Worm (Caenorhabditis elegans) whole organism, L4/young adult: ENCODE results near the gene F46C5.9.

Experiments used
- W03F9.2 ChIP-seq: fragments of 150-350 bp; optimal IDR thresholded peaks from 2 replicates; lab custom pipeline; 2014; ENCODE audit warnings: missing biosample characterization, missing genetic modification characterization
- dao-5 ChIP-seq: sonication (generic microtip); optimal IDR thresholded peaks from 2 replicates; lab custom pipeline; 2016; ENCODE audit warnings: missing genotype, missing genetic modification characterization, moderate library complexity, missing compliant biosample characterization
- him-1 ChIP-seq: sonication (generic microtip); optimal IDR thresholded peaks from 2 replicates; lab custom pipeline; 2016; ENCODE audit warnings: missing genotype, missing genetic modification reagents, missing genetic modification characterization, missing compliant biosample characterization

DNA sequence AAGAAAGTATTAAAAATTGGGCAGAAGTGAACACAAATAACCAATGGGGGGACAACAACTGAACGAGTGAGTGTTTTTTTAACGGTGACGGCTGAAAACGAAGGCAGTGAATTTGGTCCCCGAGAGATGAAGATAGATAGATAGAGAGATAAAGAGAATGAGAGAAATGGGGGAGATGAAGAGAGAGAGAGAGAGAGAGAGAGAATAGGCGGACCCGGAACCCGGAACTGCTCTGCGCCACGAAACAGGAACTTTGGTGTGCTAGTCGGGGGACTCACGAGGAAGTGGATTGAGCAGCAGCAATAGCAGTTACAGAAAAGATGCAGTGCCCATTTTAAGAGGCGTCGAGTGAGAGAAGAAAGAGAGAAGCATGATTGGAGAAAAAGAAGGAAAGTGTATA is 14.1 kb downstream of the F46C5.9 start:
- TF ChIP-seq W03F9.2 (tag; lab: Kevin White, UChicago) (peak; percentile 6), him-1 (tag; lab: Kevin White, UChicago) (peak; percentile 90), dao-5 (tag; lab: Kevin White, UChicago) (no peak)
